Fruit fly (Drosophila melanogaster) whole organism, pupa: Measurements from ENCODE around the gene Fad2.
A peak's percentile ranks its signal among the peaks of the same experiment; 100 is the strongest.

Source experiments
- CG10348 ChIP-seq: fragments of 200-800 bp; sonication (Bioruptor generic); IDR thresholded peaks from 2 replicates; pipeline ENCODE4 v1.3.6; 2022; ENCODE audit warnings: missing biosample characterization, missing genetic modification characterization
- CG12605 ChIP-seq: fragments of 200-800 bp; sonication (Bioruptor generic); IDR thresholded peaks from 2 replicates; pipeline ENCODE4 v1.3.6; 2022; ENCODE audit warnings: missing biosample characterization, missing genetic modification characterization
- CG13204 ChIP-seq: fragments of 200-800 bp; sonication (Bioruptor generic); optimal IDR thresholded peaks from 2 replicates; lab custom pipeline; 2018; ENCODE audit warnings: missing biosample characterization, mild to moderate bottlenecking, missing genetic modification characterization, moderate library complexity
- CG14655 ChIP-seq: fragments of 200-800 bp; sonication (Bioruptor generic); optimal IDR thresholded peaks from 3 replicates; lab custom pipeline; 2017; ENCODE audit warnings: mild to moderate bottlenecking, missing biosample characterization, missing genetic modification reagents, missing genetic modification characterization
- CG15710 ChIP-seq: fragments of 200-800 bp; sonication (Bioruptor generic); optimal IDR thresholded peaks from 2 replicates; lab custom pipeline; 2018; ENCODE audit warnings: missing biosample characterization, mild to moderate bottlenecking, missing genetic modification characterization, moderate library complexity
- CG17806 ChIP-seq: fragments of 200-800 bp; sonication (Bioruptor generic); optimal IDR thresholded peaks from 2 replicates; lab custom pipeline; 2018; ENCODE audit warnings: missing biosample characterization, mild to moderate bottlenecking, missing genetic modification characterization, moderate library complexity
- CG32121 ChIP-seq: fragments of 200-800 bp; sonication (Bioruptor generic); IDR thresholded peaks from 2 replicates; pipeline ENCODE4 v1.3.6; 2022; ENCODE audit warnings: missing biosample characterization, missing genetic modification characterization
- CG34367 ChIP-seq: fragments of 200-800 bp; sonication (Bioruptor generic); optimal IDR thresholded peaks from 2 replicates; lab custom pipeline; 2018; ENCODE audit warnings: missing biosample characterization, mild to moderate bottlenecking, missing genetic modification characterization
- CG4496 ChIP-seq: fragments of 200-800 bp; sonication (Bioruptor generic); IDR thresholded peaks from 3 replicates; pipeline ENCODE4 v1.3.6; 2022; ENCODE audit warnings: missing biosample characterization, missing genetic modification characterization
- CG8159 ChIP-seq: fragments of 200-800 bp; sonication (Bioruptor generic); optimal IDR thresholded peaks from 3 replicates; lab custom pipeline; 2018; ENCODE audit warnings: missing biosample characterization, mild to moderate bottlenecking, missing genetic modification characterization, moderate library complexity
- CG8301 ChIP-seq: fragments of 200-800 bp; sonication (Bioruptor generic); optimal IDR thresholded peaks from 2 replicates; lab custom pipeline; 2018; ENCODE audit warnings: missing biosample characterization, mild to moderate bottlenecking, missing genetic modification characterization
- CG9948 ChIP-seq: fragments of 200-800 bp; sonication (Bioruptor generic); optimal IDR thresholded peaks from 2 replicates; lab custom pipeline; 2018; ENCODE audit warnings: missing biosample characterization, mild to moderate bottlenecking, missing genetic modification characterization, moderate library complexity
- D1 ChIP-seq: fragments of 200-800 bp; sonication (Bioruptor generic); optimal IDR thresholded peaks from 2 replicates; lab custom pipeline; 2018; ENCODE audit warnings: missing biosample characterization, mild to moderate bottlenecking, missing genetic modification characterization, moderate library complexity
- EcR ChIP-seq: fragments of 200-800 bp; sonication (Bioruptor generic); optimal IDR thresholded peaks from 3 replicates; lab custom pipeline; 2019; ENCODE audit warnings: missing biosample characterization, missing genetic modification characterization, mild to moderate bottlenecking, moderate library complexity, missing genetic modification reagents
- Ets98B ChIP-seq: fragments of 200-800 bp; sonication (Bioruptor generic); IDR thresholded peaks from 2 replicates; pipeline ENCODE4 v1.3.6; 2022; ENCODE audit warnings: missing biosample characterization, missing genetic modification characterization
- Pif1A ChIP-seq: fragments of 200-800 bp; sonication (Bioruptor generic); optimal IDR thresholded peaks from 3 replicates; lab custom pipeline; 2016; ENCODE audit warnings: missing biosample characterization, missing genetic modification characterization
- Pif1B ChIP-seq: fragments of 200-800 bp; sonication (Bioruptor generic); optimal IDR thresholded peaks from 3 replicates; lab custom pipeline; 2016; ENCODE audit warnings: missing biosample characterization, missing genetic modification characterization
- Snoo ChIP-seq: fragments of 200-800 bp; sonication (Bioruptor generic); optimal IDR thresholded peaks from 3 replicates; lab custom pipeline; 2017; ENCODE audit warnings: missing biosample characterization, mild to moderate bottlenecking, missing genetic modification characterization, inconsistent platforms
- fd96Ca ChIP-seq: fragments of 200-800 bp; sonication (Bioruptor generic); IDR thresholded peaks from 3 replicates; pipeline ENCODE4 v1.3.6; 2022; ENCODE audit warnings: missing biosample characterization, missing genetic modification characterization
- gl ChIP-seq: fragments of 200-800 bp; sonication (Bioruptor generic); optimal IDR thresholded peaks from 2 replicates; lab custom pipeline; 2018; ENCODE audit warnings: missing biosample characterization, mild to moderate bottlenecking, missing genetic modification characterization
- rn ChIP-seq: fragments of 200-800 bp; sonication (Bioruptor generic); IDR thresholded peaks from 2 replicates; pipeline ENCODE4 v1.3.6; 2022; ENCODE audit warnings: missing biosample characterization, missing genetic modification characterization

Gene Fad2

dm6 chr3L:11002923-11003322 is 20.4 kb upstream of the Fad2 start:
- TF ChIP-seq CG10348 = no peak
- TF ChIP-seq gl = no peak
- no peak for TF ChIP-seq Ets98B (GFP tag; lab: Robert Waterston, UW)
- no peak for TF ChIP-seq rn (GFP tag; lab: Robert Waterston, UW)
- no peak for TF ChIP-seq CG4496 (GFP tag; lab: Robert Waterston, UW)
- TF ChIP-seq CG9948 (tag; lab: Kevin White, UChicago) = no peak
- TF ChIP-seq CG8159 (tag; lab: Kevin White, UChicago) = no peak
- TF ChIP-seq CG8301 = no peak
- no peak for TF ChIP-seq fd96Ca
- TF ChIP-seq Snoo = no peak
- no peak for TF ChIP-seq Pif1A (GFP tag; lab: Kevin White, UChicago)
- no peak for TF ChIP-seq CG14655
- TF ChIP-seq CG13204 (GFP tag; lab: Kevin White, UChicago) = no peak
- TF ChIP-seq CG17806 (tag; lab: Kevin White, UChicago) = no peak

- TF ChIP-seq Ets98B (GFP tag; lab: Robert Waterston, UW) (no peak), CG10348 (no peak), D1 (tag; lab: Kevin White, UChicago) (no peak), gl (no peak), CG17806 (tag; lab: Kevin White, UChicago) (no peak), EcR (GFP tag; lab: Kevin White, UChicago) (no peak), CG8301 (no peak), CG9948 (tag; lab: Kevin White, UChicago) (no peak)
- TF ChIP-seq, all 21 proteins: peak for 0
Measured at dm6 chr3L:11003980-11004379, 19.4 kb upstream of the Fad2 start.

DNA sequence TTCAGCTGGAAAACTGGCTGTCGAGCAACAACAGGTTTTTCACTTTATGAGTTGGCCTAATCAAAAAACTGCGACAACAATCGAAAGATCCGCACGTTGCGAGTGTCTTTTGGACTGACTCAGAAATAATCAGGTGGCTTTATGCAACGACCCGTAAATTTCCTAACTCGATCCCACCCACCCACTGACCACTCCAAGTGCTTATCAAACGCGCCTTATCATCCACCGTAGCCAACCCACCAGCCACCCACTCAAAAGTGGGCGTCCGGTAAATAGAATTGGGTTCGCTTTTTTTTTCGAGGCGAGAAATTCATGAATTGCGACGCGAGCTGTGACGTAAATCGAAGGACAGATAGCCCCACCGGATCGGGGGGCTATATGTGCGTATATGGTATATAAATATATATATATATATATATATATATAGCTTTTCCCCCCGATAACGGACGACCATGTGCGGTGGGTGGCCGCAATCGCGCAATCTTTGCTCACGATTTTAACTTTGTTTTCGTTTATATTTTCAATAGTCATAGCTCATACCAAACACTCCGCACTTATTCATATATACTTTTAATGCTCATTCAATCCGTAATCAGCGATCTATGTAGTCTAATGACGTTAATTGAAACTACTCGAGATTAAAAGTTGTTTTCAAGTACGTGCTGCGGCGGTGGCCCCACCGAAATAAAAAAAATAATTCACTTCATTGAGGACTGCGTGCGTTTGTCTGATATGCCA is 18.4 kb upstream of the Fad2 start:
- no peak for TF ChIP-seq CG8301
- no peak for TF ChIP-seq CG32121 (GFP tag; lab: Robert Waterston, UW)
- TF ChIP-seq CG13204 (GFP tag; lab: Kevin White, UChicago) = no peak
- TF ChIP-seq Ets98B (GFP tag; lab: Robert Waterston, UW) = no peak
- no peak for TF ChIP-seq D1 (tag; lab: Kevin White, UChicago)
- no peak for TF ChIP-seq CG9948 (tag; lab: Kevin White, UChicago)
- TF ChIP-seq CG4496 (GFP tag; lab: Robert Waterston, UW) = no peak
- TF ChIP-seq Snoo = no peak
- TF ChIP-seq Pif1A (GFP tag; lab: Kevin White, UChicago) = no peak
- no peak for TF ChIP-seq EcR (GFP tag; lab: Kevin White, UChicago)
- no peak for TF ChIP-seq CG17806 (tag; lab: Kevin White, UChicago)
- no peak for TF ChIP-seq CG10348
- TF ChIP-seq, all 21 proteins: peak for 0

- TF ChIP-seq EcR (GFP tag; lab: Kevin White, UChicago) (no peak), CG17806 (tag; lab: Kevin White, UChicago) (no peak), CG32121 (GFP tag; lab: Robert Waterston, UW) (no peak), D1 (tag; lab: Kevin White, UChicago) (no peak), CG12605 (no peak), CG8159 (tag; lab: Kevin White, UChicago) (no peak), Pif1B (GFP tag; lab: Kevin White, UChicago) (no peak), CG9948 (tag; lab: Kevin White, UChicago) (no peak), CG10348 (no peak), gl (no peak), fd96Ca (no peak), CG14655 (no peak), CG34367 (tag; lab: Kevin White, UChicago) (no peak), Snoo (peak; percentile 34), CG13204 (GFP tag; lab: Kevin White, UChicago) (no peak), Pif1A (GFP tag; lab: Kevin White, UChicago) (peak; percentile 36)
Measured at dm6 chr3L:11006433-11006832, 16.9 kb upstream of the Fad2 start.

- no peak for TF ChIP-seq Ets98B (GFP tag; lab: Robert Waterston, UW)
- TF ChIP-seq CG34367 (tag; lab: Kevin White, UChicago) = no peak
- no peak for TF ChIP-seq CG13204 (GFP tag; lab: Kevin White, UChicago)
- no peak for TF ChIP-seq EcR (GFP tag; lab: Kevin White, UChicago)
- no peak for TF ChIP-seq CG14655
- no peak for TF ChIP-seq CG8301
- TF ChIP-seq Pif1A (GFP tag; lab: Kevin White, UChicago) = no peak
- TF ChIP-seq CG32121 (GFP tag; lab: Robert Waterston, UW) = no peak
- TF ChIP-seq CG4496 (GFP tag; lab: Robert Waterston, UW) = no peak
- TF ChIP-seq D1 (tag; lab: Kevin White, UChicago) = no peak
Measured at dm6 chr3L:11007786-11008185, 15.5 kb upstream of the Fad2 start.

- peak; percentile 44 for TF ChIP-seq CG34367 (tag; lab: Kevin White, UChicago)
- peak; percentile 90 for TF ChIP-seq CG4496 (GFP tag; lab: Robert Waterston, UW)
- peak; percentile 43 for TF ChIP-seq Pif1A (GFP tag; lab: Kevin White, UChicago)
- peak; percentile 40 for TF ChIP-seq CG8159 (tag; lab: Kevin White, UChicago)
- peak; percentile 46 for TF ChIP-seq CG15710
- peak; percentile 87 for TF ChIP-seq fd96Ca
- TF ChIP-seq CG8301 = peak; percentile 49
- TF ChIP-seq CG32121 (GFP tag; lab: Robert Waterston, UW) = peak; percentile 80
- TF ChIP-seq rn (GFP tag; lab: Robert Waterston, UW) = peak; percentile 28; the same call in 1 of the 2 replicates
- TF ChIP-seq Snoo = peak; percentile 30
- peak; percentile 84 for TF ChIP-seq Ets98B (GFP tag; lab: Robert Waterston, UW)
- TF ChIP-seq Pif1B (GFP tag; lab: Kevin White, UChicago) = peak; percentile 26
- peak; percentile 65 for TF ChIP-seq gl
- TF ChIP-seq CG10348 = no peak
- TF ChIP-seq CG17806 (tag; lab: Kevin White, UChicago) = peak; percentile 27
- TF ChIP-seq CG12605 = peak; percentile 80
- TF ChIP-seq EcR (GFP tag; lab: Kevin White, UChicago) = peak; percentile 34
- TF ChIP-seq D1 (tag; lab: Kevin White, UChicago) = no peak
- TF ChIP-seq CG14655 = peak; percentile 63
- peak; percentile 17 for TF ChIP-seq CG9948 (tag; lab: Kevin White, UChicago)
- peak; percentile 65 for TF ChIP-seq CG13204 (GFP tag; lab: Kevin White, UChicago)
- TF ChIP-seq, all 21 proteins: peak for 19
Measured at dm6 chr3L:11009000-11009794, 14.1 kb upstream of the Fad2 start, which contains the start of gene klu. Gene klu, minus strand, starts transcription at chr3L:11009188.
